Fruit fly (Drosophila melanogaster): Measurements from ENCODE around the gene CG12499.
A peak's percentile ranks its signal among the peaks of the same experiment; 100 is the strongest.

The CG12499 gene

DNA sequence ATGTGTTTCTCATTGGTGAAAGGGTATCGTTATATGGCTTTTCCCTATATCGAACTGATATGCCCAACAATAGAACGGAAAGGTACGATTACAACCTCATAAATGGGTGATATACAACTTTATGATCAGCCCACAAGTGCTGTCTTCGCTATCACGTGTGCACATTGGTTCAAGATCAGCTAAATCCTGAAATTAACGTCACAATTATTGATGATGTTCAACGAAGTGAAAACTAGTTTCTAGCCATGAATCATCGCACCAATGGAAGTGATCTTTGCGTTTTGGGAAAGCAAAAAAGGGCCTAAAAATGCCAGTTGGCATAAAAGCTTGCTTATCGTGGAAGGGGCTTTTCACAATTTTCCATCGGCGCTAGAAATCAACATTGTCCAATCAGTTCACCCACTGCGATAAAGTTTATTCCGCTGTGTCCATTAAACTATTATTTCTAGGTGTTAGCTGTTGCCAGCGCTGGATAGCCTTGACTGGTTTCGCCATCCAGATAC, 18.3 kb upstream of the CG12499 start, which contains the start of gene CG7054 (continued):
- TF ChIP-seq Lim3 (GFP tag; IDR thresholded peaks at IDR 0.05) (no peak), sr (GFP tag; IDR thresholded peaks at IDR 0.05) (no peak), CG12071 (GFP tag; optimal IDR thresholded peaks at IDR 0.05) (peak; percentile 64), dm (GFP tag; optimal IDR thresholded peaks at IDR 0.05) (no peak), CG7987 (GFP tag; optimal IDR thresholded peaks at IDR 0.05) (no peak), gcm2 (GFP tag; optimal IDR thresholded peaks at IDR 0.05) (no peak), CG14441 (GFP tag; IDR thresholded peaks at IDR 0.05) (no peak), Gug (GFP tag; IDR thresholded peaks at IDR 0.05) (no peak), Neu2 (GFP tag; optimal IDR thresholded peaks at IDR 0.05; ENCODE audit: borderline replicate concordance) (no peak), CG6813 (GFP tag; optimal IDR thresholded peaks at IDR 0.05) (peak; percentile 6), HLH3B (GFP tag; IDR thresholded peaks at IDR 0.05) (no peak), tin (GFP tag; optimal IDR thresholded peaks at IDR 0.05) (no peak), CG11504 (tag; optimal IDR thresholded peaks at IDR 0.05) (no peak), CG15479 (GFP tag; optimal IDR thresholded peaks at IDR 0.05) (no peak), grn (GFP tag; optimal IDR thresholded peaks at IDR 0.05) (peak; percentile 84), hbn (GFP tag; IDR thresholded peaks at IDR 0.05; ENCODE audit: partially characterized antibody) (no peak), sob (GFP tag; IDR thresholded peaks at IDR 0.05) (peak; percentile 22; the same call in 1 of the 2 replicates), fu2 (GFP tag; optimal IDR thresholded peaks at IDR 0.05) (no peak), dati (GFP tag; IDR thresholded peaks at IDR 0.05) (no peak), CG6254 (GFP tag; optimal IDR thresholded peaks at IDR 0.05) (peak; percentile 6), CG1024 (GFP tag; IDR thresholded peaks at IDR 0.05) (no peak), CG18599 (GFP tag; optimal IDR thresholded peaks at IDR 0.05) (peak; percentile 27), HHEX (GFP tag; optimal IDR thresholded peaks at IDR 0.05) (no peak), CG1529 (GFP tag; optimal IDR thresholded peaks at IDR 0.05) (no peak), Nf-YC (tag; optimal IDR thresholded peaks at IDR 0.05) (peak; percentile 3), ase (GFP tag; IDR thresholded peaks at IDR 0.05) (no peak), ap (GFP tag; IDR thresholded peaks at IDR 0.05) (no peak), pzg (GFP tag; optimal IDR thresholded peaks at IDR 0.05) (peak; percentile 16), vfl (GFP tag; optimal IDR thresholded peaks at IDR 0.05) (no peak), jigr1 (GFP tag; IDR thresholded peaks at IDR 0.05) (no peak), ttk (GFP tag; IDR thresholded peaks at IDR 0.05) (no peak), Mad (GFP tag; optimal IDR thresholded peaks at IDR 0.05) (no peak), CG11093 (GFP tag; IDR thresholded peaks at IDR 0.05) (no peak), CG16813 (GFP tag; IDR thresholded peaks at IDR 0.05; ENCODE audit: partially characterized antibody) (no peak), tna (GFP tag; IDR thresholded peaks at IDR 0.05; ENCODE audit: partially characterized antibody) (no peak), wdn (GFP tag; IDR thresholded peaks at IDR 0.05) (no peak), Drgx (GFP tag; IDR thresholded peaks at IDR 0.05) (no peak), Hand (GFP tag; optimal IDR thresholded peaks at IDR 0.05) (no peak), CG6272 (GFP tag; IDR thresholded peaks at IDR 0.05) (no peak), pb (GFP tag; optimal IDR thresholded peaks at IDR 0.05) (no peak), Hr51 (GFP tag; optimal IDR thresholded peaks at IDR 0.05) (peak in 1 of 2 experiments; percentile 44), aop (GFP tag; IDR thresholded peaks at IDR 0.05) (no peak), CoRest (tag; optimal IDR thresholded peaks at IDR 0.05) (peak; percentile 35), Dek (tag; optimal IDR thresholded peaks at IDR 0.05) (no peak), shn (GFP tag; optimal IDR thresholded peaks at IDR 0.05) (peak; percentile 32), CG3726 (GFP tag; IDR thresholded peaks at IDR 0.05) (no peak), CG18262 (tag; optimal IDR thresholded peaks at IDR 0.05) (no peak), hth (optimal IDR thresholded peaks at IDR 0.05) (no peak), hb (GFP tag; IDR thresholded peaks at IDR 0.05; ENCODE audit: partially characterized antibody) (no peak), CG4854 (GFP tag; optimal IDR thresholded peaks at IDR 0.05) (no peak), Fer2 (tag; optimal IDR thresholded peaks at IDR 0.05) (no peak), ems (GFP tag; optimal IDR thresholded peaks at IDR 0.05) (no peak)
